Fruit fly (Drosophila melanogaster): ENCODE results near the gene ko.

The ko gene

dm6 chr3L:21058651-21059050, 72.3 kb downstream of the ko start (continued):
- TF ChIP-seq sd (tag; optimal IDR thresholded peaks at IDR 0.05): peak; percentile 23
- no peak for TF ChIP-seq Tbp (GFP tag; optimal IDR thresholded peaks at IDR 0.05)
- TF ChIP-seq CG2678 (tag; optimal IDR thresholded peaks at IDR 0.05): peak; percentile 6
- 0 out of 2 replicates have a peak, but pooled peaks have one; percentile 14 for TF ChIP-seq Taf1 (GFP tag; IDR thresholded peaks at IDR 0.05)
- peak; percentile 53; the same call in 1 of the 2 replicates for TF ChIP-seq Bgb (GFP tag; IDR thresholded peaks at IDR 0.05; ENCODE audit: partially characterized antibody)
- peak; percentile 47 for TF ChIP-seq mirr (GFP tag; optimal IDR thresholded peaks at IDR 0.05)
- TF ChIP-seq sens (GFP tag): peak; percentile 74
- no peak for TF ChIP-seq CG6272 (GFP tag; IDR thresholded peaks at IDR 0.05)
- TF ChIP-seq YL-1 (GFP tag; optimal IDR thresholded peaks at IDR 0.05): no peak
- TF ChIP-seq sr (GFP tag; IDR thresholded peaks at IDR 0.05): peak; percentile 57; the same call in 2 of the 3 replicates
- no peak for TF ChIP-seq hkb (optimal IDR thresholded peaks at IDR 0.05)
- TF ChIP-seq hkb (GFP tag; IDR thresholded peaks at IDR 0.05): peak; percentile 51; the same call in 1 of the 2 replicates
- TF ChIP-seq row (GFP tag; IDR thresholded peaks at IDR 0.05): 0 out of 3 replicates have a peak, but pooled peaks have one; percentile 6
- 0 out of 2 replicates have a peak, but pooled peaks have one; percentile 38 for TF ChIP-seq Drgx (GFP tag; IDR thresholded peaks at IDR 0.05)
- no peak for TF ChIP-seq dm (GFP tag; optimal IDR thresholded peaks at IDR 0.05)
- TF ChIP-seq CG30431 (GFP tag; optimal IDR thresholded peaks at IDR 0.05): no peak
- 0 out of 2 replicates have a peak, but pooled peaks have one; percentile 7 for TF ChIP-seq slbo (GFP tag; IDR thresholded peaks at IDR 0.05)
- no peak for TF ChIP-seq phol (tag; optimal IDR thresholded peaks at IDR 0.05)
- TF ChIP-seq CG8290 (GFP tag; optimal IDR thresholded peaks at IDR 0.05): no peak
- TF ChIP-seq CG8290 (tag; optimal IDR thresholded peaks at IDR 0.05): peak in 1 of 2 experiments; percentile 62
- TF ChIP-seq E2f2 (GFP tag; IDR thresholded peaks at IDR 0.05): no peak
- TF ChIP-seq CG8944 (GFP tag; optimal IDR thresholded peaks at IDR 0.05): no peak
- TF ChIP-seq Dek (tag; optimal IDR thresholded peaks at IDR 0.05): no peak
- peak; percentile 39; the same call in 1 of the 2 replicates for TF ChIP-seq CG14014 (GFP tag; IDR thresholded peaks at IDR 0.05)
- TF ChIP-seq sob (GFP tag; IDR thresholded peaks at IDR 0.05): peak; percentile 47; the same call in 1 of the 2 replicates
- peak; percentile 7 for TF ChIP-seq CrebB (tag; optimal IDR thresholded peaks at IDR 0.05)
- TF ChIP-seq CG17385 (GFP tag; optimal IDR thresholded peaks at IDR 0.05): peak; percentile 85
- TF ChIP-seq inv (GFP tag; IDR thresholded peaks at IDR 0.05; ENCODE audit: partially characterized antibody): no peak
- TF ChIP-seq CG8281 (tag; optimal IDR thresholded peaks at IDR 0.05): no peak
- TF ChIP-seq CG12071 (GFP tag; optimal IDR thresholded peaks at IDR 0.05): peak; percentile 4
- TF ChIP-seq stc (GFP tag; IDR thresholded peaks at IDR 0.05): peak; percentile 29; the same call in 1 of the 2 replicates
- no peak for TF ChIP-seq dmrt99B (tag; optimal IDR thresholded peaks at IDR 0.05)
- peak; percentile 30; the same call in 1 of the 3 replicates for TF ChIP-seq CG34224 (GFP tag; IDR thresholded peaks at IDR 0.05; ENCODE audit: partially characterized antibody)
- peak; percentile 13 for TF ChIP-seq D19A (tag; optimal IDR thresholded peaks at IDR 0.05)
- TF ChIP-seq ci (GFP tag; IDR thresholded peaks at IDR 0.05): peak; percentile 78
- TF ChIP-seq CG4360 (GFP tag; IDR thresholded peaks at IDR 0.05): peak; percentile 62
- no peak for TF ChIP-seq bab2 (GFP tag; optimal IDR thresholded peaks at IDR 0.05)
- 0 out of 3 replicates have a peak, but pooled peaks have one; percentile 32 for TF ChIP-seq CG7963 (GFP tag; IDR thresholded peaks at IDR 0.05; ENCODE audit: partially characterized antibody)
- no peak for TF ChIP-seq lmd (GFP tag; IDR thresholded peaks at IDR 0.05)
- no peak for TF ChIP-seq Sin3A (optimal IDR thresholded peaks at IDR 0.05)
- peak; percentile 17; the same call in 1 of the 2 replicates for TF ChIP-seq bbx (GFP tag; IDR thresholded peaks at IDR 0.05; ENCODE audit: partially characterized antibody)
- TF ChIP-seq Adf1 (GFP tag; IDR thresholded peaks at IDR 0.05): peak; percentile 91
- TF ChIP-seq CG10274 (GFP tag; optimal IDR thresholded peaks at IDR 0.05): no peak
- no peak for TF ChIP-seq CG4820 (GFP tag; optimal IDR thresholded peaks at IDR 0.05)
- TF ChIP-seq CG32772 (GFP tag; IDR thresholded peaks at IDR 0.05): no peak
- peak; percentile 24; the same call in 1 of the 2 replicates for TF ChIP-seq onecut (GFP tag; IDR thresholded peaks at IDR 0.05)
- peak; percentile 93 for TF ChIP-seq crol (GFP tag; IDR thresholded peaks at IDR 0.05)
- no peak for TF ChIP-seq dati (GFP tag; IDR thresholded peaks at IDR 0.05)
- TF ChIP-seq kah (GFP tag; optimal IDR thresholded peaks at IDR 0.05): peak; percentile 23
- peak; percentile 52; the same call in 1 of the 2 replicates for TF ChIP-seq CG13287 (GFP tag; IDR thresholded peaks at IDR 0.05; ENCODE audit: partially characterized antibody)
- no peak for TF ChIP-seq CG10267 (tag; optimal IDR thresholded peaks at IDR 0.05)
- TF ChIP-seq yki (optimal IDR thresholded peaks at IDR 0.05): peak; percentile 9
